Worm (Caenorhabditis elegans): ENCODE measurements around the gene srd-12.
A peak's percentile ranks its signal among the peaks of the same experiment; 100 is the strongest.

srd-12 gene

ce11 chrIV:5666115-5667028, 36.3 kb upstream of the srd-12 start:
- TF ChIP-seq unc-55 (GFP tag; optimal IDR thresholded peaks at IDR 0.05): no peak
- TF ChIP-seq fkh-6 (tag; optimal IDR thresholded peaks at IDR 0.05): no peak
- TF ChIP-seq elt-2 (tag; optimal IDR thresholded peaks at IDR 0.05): no peak
- no peak for TF ChIP-seq dmd-4 (tag; optimal IDR thresholded peaks at IDR 0.05; ENCODE audit: borderline replicate concordance)
- TF ChIP-seq dve-1 (tag; optimal IDR thresholded peaks at IDR 0.05): no peak
- no peak for TF ChIP-seq ceh-22 (tag; optimal IDR thresholded peaks at IDR 0.05)
- TF ChIP-seq fkh-10 (GFP tag; optimal IDR thresholded peaks at IDR 0.05): no peak
- TF ChIP-seq pag-3 (tag; optimal IDR thresholded peaks at IDR 0.05; ENCODE audit: borderline replicate concordance): no peak
- no peak for TF ChIP-seq unc-42 (tag; optimal IDR thresholded peaks at IDR 0.05)
- no peak for TF ChIP-seq npax-4 (tag; optimal IDR thresholded peaks at IDR 0.05)
- no peak for TF ChIP-seq hlh-6 (tag; optimal IDR thresholded peaks at IDR 0.05)
- TF ChIP-seq che-1 (tag; optimal IDR thresholded peaks at IDR 0.05): no peak
- no peak for TF ChIP-seq ama-1 (optimal IDR thresholded peaks at IDR 0.05)
- no peak for TF ChIP-seq K09A11.1 (tag; optimal IDR thresholded peaks at IDR 0.05; ENCODE audit: insufficient read depth)
- no peak for TF ChIP-seq ceh-9 (tag; optimal IDR thresholded peaks at IDR 0.05)
- TF ChIP-seq eyg-1 (tag; optimal IDR thresholded peaks at IDR 0.05): no peak
- no peak for TF ChIP-seq ceh-6 (GFP tag; optimal IDR thresholded peaks at IDR 0.05)
- no peak for TF ChIP-seq sox-4 (tag; optimal IDR thresholded peaks at IDR 0.05)
- TF ChIP-seq ztf-16 (tag; optimal IDR thresholded peaks at IDR 0.05): no peak
- TF ChIP-seq T23F11.4 (GFP tag; optimal IDR thresholded peaks at IDR 0.05): no peak

ce11 chrIV:5665353-5665918, 35.4 kb upstream of the srd-12 start:
- TF ChIP-seq fax-1 (tag; optimal IDR thresholded peaks at IDR 0.05) (no peak), ceh-2 (tag; optimal IDR thresholded peaks at IDR 0.05) (no peak), madf-2 (tag; optimal IDR thresholded peaks at IDR 0.05) (no peak), ceh-34 (tag; optimal IDR thresholded peaks at IDR 0.05) (no peak), pag-3 (tag; optimal IDR thresholded peaks at IDR 0.05; ENCODE audit: borderline replicate concordance) (no peak), ceh-31 (tag; optimal IDR thresholded peaks at IDR 0.05) (peak; percentile 19), zip-5 (tag; optimal IDR thresholded peaks at IDR 0.05) (no peak), ama-1 (optimal IDR thresholded peaks at IDR 0.05) (no peak), ceh-18 (tag; optimal IDR thresholded peaks at IDR 0.05) (no peak), unc-55 (GFP tag; optimal IDR thresholded peaks at IDR 0.05) (peak; percentile 73), nfya-1 (tag; optimal IDR thresholded peaks at IDR 0.05) (peak; percentile 4), hlh-30 (tag; optimal IDR thresholded peaks at IDR 0.05; ENCODE audit: insufficient read depth) (peak; percentile 30), ceh-14 (tag; optimal IDR thresholded peaks at IDR 0.05) (no peak), fkh-6 (tag; optimal IDR thresholded peaks at IDR 0.05) (no peak), dve-1 (tag; optimal IDR thresholded peaks at IDR 0.05) (no peak), ceh-45 (GFP tag; IDR thresholded peaks at IDR 0.05) (no peak), unc-3 (GFP tag; conservative IDR thresholded peaks at IDR 0.05) (no peak), unc-3 (tag; optimal IDR thresholded peaks at IDR 0.05) (no peak)

- TF ChIP-seq ceh-19 (GFP tag; optimal IDR thresholded peaks at IDR 0.05) (no peak), hlh-8 (tag; optimal IDR thresholded peaks at IDR 0.05) (no peak), pax-1 (tag; optimal IDR thresholded peaks at IDR 0.05) (no peak), ahr-1 (tag; optimal IDR thresholded peaks at IDR 0.05) (no peak), ref-2 (tag; optimal IDR thresholded peaks at IDR 0.05) (no peak), K09A11.1 (tag; optimal IDR thresholded peaks at IDR 0.05; ENCODE audit: insufficient read depth) (no peak)
Measured at ce11 chrIV:5664375-5665004, 34.4 kb upstream of the srd-12 start, which contains the start of gene bec-1. bec-1 (minus strand) TSS chrIV:5664425.
